Fruit fly (Drosophila melanogaster): ENCODE measurements around the gene CG12236.

The CG12236 gene

DNA sequence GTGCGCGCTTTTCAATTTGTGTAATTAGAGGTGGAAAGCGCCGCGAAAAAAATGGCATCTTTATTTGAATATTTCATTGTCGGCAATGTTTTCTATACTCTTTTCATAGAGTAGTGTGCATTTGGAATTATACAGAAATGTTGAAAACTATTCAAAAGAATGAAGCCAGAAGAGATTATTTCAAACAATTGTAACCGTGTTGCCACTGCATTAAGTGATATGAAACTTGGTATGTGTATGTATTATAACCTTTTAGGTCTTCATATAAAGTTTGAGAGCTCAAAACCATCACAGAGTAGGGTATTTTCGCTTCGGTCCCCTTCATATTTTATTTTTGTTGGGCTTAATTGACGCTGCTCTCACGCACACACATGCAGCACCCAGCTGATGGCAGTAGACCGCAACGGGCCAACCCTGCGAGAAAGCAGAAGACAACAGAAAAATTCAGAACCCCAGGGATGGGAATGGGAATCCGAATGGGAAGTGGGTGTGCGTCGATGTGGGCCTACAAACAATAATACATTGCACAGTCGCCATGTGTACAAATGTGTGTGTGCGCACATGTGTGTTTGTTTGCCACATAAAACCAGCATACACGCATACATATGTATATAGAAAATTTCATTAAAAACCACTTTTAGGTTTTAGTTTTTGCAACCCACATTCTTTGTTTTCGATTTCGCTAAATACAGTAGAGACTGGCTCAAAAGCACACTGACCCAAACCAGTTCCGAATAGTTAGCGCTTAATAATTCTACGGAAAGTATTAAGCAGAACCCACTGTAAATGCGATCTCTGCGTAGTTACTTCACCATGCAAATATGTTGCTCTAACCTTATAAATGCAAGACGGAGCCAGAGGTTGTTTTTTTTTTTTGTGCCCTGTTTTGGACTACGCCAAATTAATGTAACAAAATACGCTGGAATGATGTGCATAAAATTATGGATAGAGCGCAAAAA is 13.1 kb upstream of the CG12236 start (continued):
- TF ChIP-seq CG11504 (tag; optimal IDR thresholded peaks at IDR 0.05) (peak; percentile 40), CG8924 (tag; optimal IDR thresholded peaks at IDR 0.05) (peak; percentile 31), CG2120 (GFP tag; optimal IDR thresholded peaks at IDR 0.05) (peak; percentile 29), CG10267 (tag; optimal IDR thresholded peaks at IDR 0.05) (peak; percentile 6), fd96Cb (tag; optimal IDR thresholded peaks at IDR 0.05) (no peak), YL-1 (GFP tag; optimal IDR thresholded peaks at IDR 0.05) (no peak), Eip74EF (GFP tag; optimal IDR thresholded peaks at IDR 0.05) (no peak), bsh (GFP tag; optimal IDR thresholded peaks at IDR 0.05) (peak in 1 of 2 experiments; percentile 48), pum (GFP tag; optimal IDR thresholded peaks at IDR 0.05) (no peak), zfh2 (GFP tag; optimal IDR thresholded peaks at IDR 0.05) (peak; percentile 3), twi (tag; optimal IDR thresholded peaks at IDR 0.05) (peak; percentile 83), Dll (GFP tag; IDR thresholded peaks at IDR 0.05; ENCODE audit: partially characterized antibody) (no peak), B-H1 (GFP tag; IDR thresholded peaks at IDR 0.05) (no peak), CoRest (tag; optimal IDR thresholded peaks at IDR 0.05) (peak; percentile 0), grn (GFP tag; optimal IDR thresholded peaks at IDR 0.05) (no peak), D19A (tag; optimal IDR thresholded peaks at IDR 0.05) (peak; percentile 98), Gug (GFP tag; IDR thresholded peaks at IDR 0.05) (peak; percentile 7; the same call in 1 of the 4 replicates), fd64A (GFP tag; optimal IDR thresholded peaks at IDR 0.05) (no peak), Lhr (GFP tag; optimal IDR thresholded peaks at IDR 0.05) (no peak), repo (GFP tag; optimal IDR thresholded peaks at IDR 0.05) (peak; percentile 15), H15 (GFP tag; IDR thresholded peaks at IDR 0.05) (no peak), PHDP (tag; optimal IDR thresholded peaks at IDR 0.05) (peak; percentile 3), Ets65A (GFP tag) (no peak), Med (GFP tag) (peak; percentile 69), CG32532 (GFP tag; IDR thresholded peaks at IDR 0.05) (peak; percentile 5; the same call in 1 of the 2 replicates), CG11085 (GFP tag; IDR thresholded peaks at IDR 0.05) (no peak), slbo (GFP tag; IDR thresholded peaks at IDR 0.05) (peak; percentile 45; the same call in 1 of the 2 replicates), grau (tag; optimal IDR thresholded peaks at IDR 0.05) (peak; percentile 78), CG17829 (tag; optimal IDR thresholded peaks at IDR 0.05) (peak; percentile 2), ewg (GFP tag; optimal IDR thresholded peaks at IDR 0.05) (no peak), klu (GFP tag; IDR thresholded peaks at IDR 0.05) (no peak), Ssrp (tag; optimal IDR thresholded peaks at IDR 0.05) (peak; percentile 34), nerfin-1 (tag; optimal IDR thresholded peaks at IDR 0.05) (no peak), Ptx1 (GFP tag; IDR thresholded peaks at IDR 0.05) (no peak), ato (GFP tag; IDR thresholded peaks at IDR 0.05; ENCODE audit: partially characterized antibody) (no peak), CG9932 (GFP tag; IDR thresholded peaks at IDR 0.05) (peak; percentile 44), dmrt99B (tag; optimal IDR thresholded peaks at IDR 0.05) (peak; percentile 31), CG9817 (tag; optimal IDR thresholded peaks at IDR 0.05) (peak; percentile 10), CG18011 (GFP tag; optimal IDR thresholded peaks at IDR 0.05) (no peak), Dbx (GFP tag; IDR thresholded peaks at IDR 0.05) (no peak), CG8359 (GFP tag; optimal IDR thresholded peaks at IDR 0.05; ENCODE audit: borderline replicate concordance) (no peak), CG1603 (tag; optimal IDR thresholded peaks at IDR 0.05) (peak; percentile 6), CG2678 (tag; optimal IDR thresholded peaks at IDR 0.05) (peak; percentile 15), row (GFP tag; IDR thresholded peaks at IDR 0.05) (peak; percentile 60), Sry-δ (GFP tag; optimal IDR thresholded peaks at IDR 0.05) (no peak), sima (GFP tag; optimal IDR thresholded peaks at IDR 0.05) (no peak), CG2875 (GFP tag; optimal IDR thresholded peaks at IDR 0.05) (no peak)

Measured in whole organism, embryonic.